Worm (Caenorhabditis elegans): ENCODE measurements around the gene Y43F8B.18.

Gene Y43F8B.18

DNA sequence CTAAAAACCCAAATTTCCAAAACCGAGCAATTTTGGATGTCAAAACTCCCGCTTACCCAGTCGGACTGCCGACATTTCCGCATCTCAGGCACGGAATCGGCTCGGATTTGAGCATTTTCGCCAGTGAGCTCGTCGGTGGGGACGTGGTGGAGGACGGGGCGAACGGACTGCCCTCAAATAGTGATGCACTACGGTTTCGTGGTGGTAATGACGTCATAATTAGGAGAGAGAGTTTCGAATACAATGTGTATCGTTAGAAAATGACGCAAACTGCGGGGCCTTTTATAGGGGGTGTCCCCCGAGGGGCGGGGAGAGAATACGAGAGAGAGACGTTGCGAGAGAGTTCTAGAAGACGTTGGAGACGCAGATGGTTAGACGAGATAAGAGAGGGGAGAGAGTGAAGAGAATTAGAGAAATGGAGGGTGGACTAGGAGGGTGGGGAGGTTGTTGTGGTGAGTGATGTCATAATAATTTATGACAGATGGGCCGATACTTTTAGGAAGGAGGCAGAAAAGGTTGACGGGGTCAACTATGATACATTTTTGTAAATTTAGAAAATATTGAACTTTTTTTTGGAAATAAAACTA, 36.9 kb downstream of the Y43F8B.18 start (continued):
- TF ChIP-seq spr-3 (GFP tag; optimal IDR thresholded peaks at IDR 0.05) (peak; percentile 72), attf-4 (tag; optimal IDR thresholded peaks at IDR 0.05) (no peak), zfp-3 (GFP tag; conservative IDR thresholded peaks at IDR 0.05) (peak; percentile 80), nhr-11 (tag; optimal IDR thresholded peaks at IDR 0.05) (peak; percentile 10), ceh-82 (tag; optimal IDR thresholded peaks at IDR 0.05) (no peak), T26A8.4 (GFP tag; IDR thresholded peaks at IDR 0.05) (peak; percentile 88), gei-8 (GFP tag; optimal IDR thresholded peaks at IDR 0.05) (peak; percentile 88), daf-16 (GFP tag; optimal IDR thresholded peaks at IDR 0.05) (no peak), daf-16 (tag; optimal IDR thresholded peaks at IDR 0.05) (peak; percentile 65), lin-38 (GFP tag; IDR thresholded peaks at IDR 0.05) (peak; percentile 57), cey-2 (tag; optimal IDR thresholded peaks at IDR 0.05; ENCODE audit: borderline replicate concordance, insufficient read depth) (no peak), F37D6.2 (tag; optimal IDR thresholded peaks at IDR 0.05) (peak; percentile 60), nhr-41 (GFP tag; IDR thresholded peaks at IDR 0.05) (peak; percentile 32; the same call in 1 of the 2 replicates), ceh-44 (GFP tag; IDR thresholded peaks at IDR 0.05) (no peak), zfp-2 (tag; optimal IDR thresholded peaks at IDR 0.05) (peak; percentile 53)

- TF ChIP-seq ceh-32 (tag; optimal IDR thresholded peaks at IDR 0.05; ENCODE audit: poor library complexity) (no peak), R02D3.7 (tag; optimal IDR thresholded peaks at IDR 0.05) (no peak), madf-9 (GFP tag; conservative IDR thresholded peaks at IDR 0.05) (no peak), rbr-2 (tag; optimal IDR thresholded peaks at IDR 0.05) (no peak), mxl-2 (GFP tag; conservative IDR thresholded peaks at IDR 0.05) (0 out of 2 replicates have a peak, but pooled peaks have one; percentile 28), hif-1 (tag; optimal IDR thresholded peaks at IDR 0.05) (no peak), nhr-42 (GFP tag; IDR thresholded peaks at IDR 0.05) (0 out of 2 replicates have a peak, but pooled peaks have one; percentile 58), unc-39 (tag; optimal IDR thresholded peaks at IDR 0.05) (no peak), F49E8.2 (tag; optimal IDR thresholded peaks at IDR 0.05; ENCODE audit: borderline replicate concordance) (no peak), nhr-28 (tag; optimal IDR thresholded peaks at IDR 0.05) (peak; percentile 71), hlh-30 (tag; optimal IDR thresholded peaks at IDR 0.05; ENCODE audit: insufficient read depth) (peak; percentile 90), nhr-11 (tag; optimal IDR thresholded peaks at IDR 0.05) (no peak), nhr-48 (tag; optimal IDR thresholded peaks at IDR 0.05) (peak; percentile 58), F26F4.8 (GFP tag; conservative IDR thresholded peaks at IDR 0.05) (no peak), lsy-2 (tag; optimal IDR thresholded peaks at IDR 0.05) (peak in 1 of 2 experiments; percentile 23), lir-3 (tag; optimal IDR thresholded peaks at IDR 0.05) (no peak), mes-2 (tag; optimal IDR thresholded peaks at IDR 0.05; ENCODE audit: poor library complexity, severe bottlenecking) (peak; percentile 6), F44E2.7 (GFP tag; IDR thresholded peaks at IDR 0.05) (no peak), Y48G9A.11 (GFP tag; IDR thresholded peaks at IDR 0.05) (no peak), dpl-1 (GFP tag; optimal IDR thresholded peaks at IDR 0.05) (no peak), nhr-237 (tag; optimal IDR thresholded peaks at IDR 0.05) (no peak), spr-3 (GFP tag; optimal IDR thresholded peaks at IDR 0.05) (no peak), hmg-1.1 (GFP tag; IDR thresholded peaks at IDR 0.05) (0 out of 2 replicates have a peak, but pooled peaks have one; percentile 37), zip-2 (tag; optimal IDR thresholded peaks at IDR 0.05) (no peak), tra-1 (GFP tag; IDR thresholded peaks at IDR 0.05) (no peak), Y105C5A.15 (GFP tag; IDR thresholded peaks at IDR 0.05) (no peak), ceh-28 (tag; optimal IDR thresholded peaks at IDR 0.05) (no peak), snpc-4 (tag; optimal IDR thresholded peaks at IDR 0.05) (no peak), lim-7 (GFP tag; IDR thresholded peaks at IDR 0.05) (no peak), skn-1 (tag; optimal IDR thresholded peaks at IDR 0.05) (no peak), ceh-82 (tag; optimal IDR thresholded peaks at IDR 0.05) (no peak), nhr-111 (GFP tag; optimal IDR thresholded peaks at IDR 0.05) (no peak), daf-16 (GFP tag; optimal IDR thresholded peaks at IDR 0.05) (no peak), daf-16 (tag; optimal IDR thresholded peaks at IDR 0.05) (peak; percentile 55), ama-1 (optimal IDR thresholded peaks at IDR 0.05) (no peak), ceh-44 (GFP tag; IDR thresholded peaks at IDR 0.05) (no peak), lin-29 (GFP tag; IDR thresholded peaks at IDR 0.05) (no peak), aly-2 (tag; optimal IDR thresholded peaks at IDR 0.05) (no peak), vab-7 (GFP tag; IDR thresholded peaks at IDR 0.05) (no peak), ZK546.5 (tag; optimal IDR thresholded peaks at IDR 0.05) (no peak)
Observed at ce11 chrV:19524569-19524968, 38.8 kb downstream of the Y43F8B.18 start.

Measured in whole organism, L4 larva.